Fruit fly (Drosophila melanogaster): ENCODE data around the gene mtSSB.

mtSSB gene

dm6 chr3R:16221359-16222299 lies 16.6 kb upstream of the mtSSB start (continued):
- TF ChIP-seq Mes4 (GFP tag; optimal IDR thresholded peaks at IDR 0.05) = no peak
- peak; percentile 99 for TF ChIP-seq cg (GFP tag; optimal IDR thresholded peaks at IDR 0.05)
- TF ChIP-seq sna (GFP tag; IDR thresholded peaks at IDR 0.05; ENCODE audit: partially characterized antibody) = 0 out of 2 replicates have a peak, but pooled peaks have one; percentile 16
- peak; percentile 86 for TF ChIP-seq Vsx1 (GFP tag; optimal IDR thresholded peaks at IDR 0.05)
- TF ChIP-seq Hr78 (GFP tag; optimal IDR thresholded peaks at IDR 0.05) = peak in 1 of 2 experiments; percentile 91
- peak; percentile 52 for TF ChIP-seq gcm2 (GFP tag; optimal IDR thresholded peaks at IDR 0.05)
- no peak for TF ChIP-seq CG5953 (GFP tag; IDR thresholded peaks at IDR 0.05)
- TF ChIP-seq Stat92E (GFP tag; optimal IDR thresholded peaks at IDR 0.05) = peak in 1 of 3 experiments; percentile 73
- peak; percentile 93 for TF ChIP-seq CG11723 (GFP tag; optimal IDR thresholded peaks at IDR 0.05)
- peak; percentile 52; the same call in 1 of the 2 replicates for TF ChIP-seq CG43689 (GFP tag; IDR thresholded peaks at IDR 0.05)
- TF ChIP-seq lbe (GFP tag; optimal IDR thresholded peaks at IDR 0.05) = peak; percentile 13
- TF ChIP-seq CG10543 (GFP tag; optimal IDR thresholded peaks at IDR 0.05) = peak; percentile 88
- no peak for TF ChIP-seq maf-S (GFP tag; optimal IDR thresholded peaks at IDR 0.05)
- TF ChIP-seq Hr3 (GFP tag; optimal IDR thresholded peaks at IDR 0.05) = peak; percentile 95
- TF ChIP-seq CG12744 (GFP tag; optimal IDR thresholded peaks at IDR 0.05) = no peak
- no peak for TF ChIP-seq Sry-δ (GFP tag; optimal IDR thresholded peaks at IDR 0.05)
- peak; percentile 89 for TF ChIP-seq Gug (GFP tag; IDR thresholded peaks at IDR 0.05)
- TF ChIP-seq pho (GFP tag; optimal IDR thresholded peaks at IDR 0.05) = no peak
- TF ChIP-seq NC2β (GFP tag; optimal IDR thresholded peaks at IDR 0.05) = peak; percentile 18
- TF ChIP-seq Lim3 (GFP tag; IDR thresholded peaks at IDR 0.05) = 0 out of 2 replicates have a peak, but pooled peaks have one; percentile 9
- TF ChIP-seq Hr51 (GFP tag; optimal IDR thresholded peaks at IDR 0.05) = peak; percentile 7 to 96
- TF ChIP-seq CG6813 (GFP tag; optimal IDR thresholded peaks at IDR 0.05) = peak; percentile 77
- TF ChIP-seq Fer1 (GFP tag; optimal IDR thresholded peaks at IDR 0.05) = peak; percentile 86
- 0 out of 2 replicates have a peak, but pooled peaks have one; percentile 6 for TF ChIP-seq CG11085 (GFP tag; IDR thresholded peaks at IDR 0.05)
- peak; percentile 75 for TF ChIP-seq CG17359 (tag; optimal IDR thresholded peaks at IDR 0.05)
- TF ChIP-seq CG8478 (optimal IDR thresholded peaks at IDR 0.05) = peak; percentile 94
- TF ChIP-seq gsb-n (tag; optimal IDR thresholded peaks at IDR 0.05) = peak; percentile 90
- peak; percentile 64 for TF ChIP-seq Rx (GFP tag; IDR thresholded peaks at IDR 0.05)
- TF ChIP-seq CG8089 (GFP tag; optimal IDR thresholded peaks at IDR 0.05) = no peak
- no peak for TF ChIP-seq CG12236 (GFP tag; optimal IDR thresholded peaks at IDR 0.05)
- TF ChIP-seq CG18011 (GFP tag; optimal IDR thresholded peaks at IDR 0.05) = peak; percentile 67
- peak; percentile 70 for TF ChIP-seq trem (tag; optimal IDR thresholded peaks at IDR 0.05)
- peak in 2 of 3 experiments; percentile 22 to 100 for TF ChIP-seq lola (GFP tag; optimal IDR thresholded peaks at IDR 0.05)
- TF ChIP-seq dpn (GFP tag; optimal IDR thresholded peaks at IDR 0.05) = peak; percentile 35 to 79
- no peak for TF ChIP-seq hb (GFP tag; IDR thresholded peaks at IDR 0.05; ENCODE audit: partially characterized antibody)
- peak; percentile 58 for TF ChIP-seq exex (tag; optimal IDR thresholded peaks at IDR 0.05)
- peak; percentile 94 for TF ChIP-seq CG17829 (tag; optimal IDR thresholded peaks at IDR 0.05)
- TF ChIP-seq Scr (GFP tag; IDR thresholded peaks at IDR 0.05; ENCODE audit: partially characterized antibody) = no peak
- TF ChIP-seq CG17912 (GFP tag; optimal IDR thresholded peaks at IDR 0.05) = no peak
- no peak for TF ChIP-seq CG3995 (GFP tag; optimal IDR thresholded peaks at IDR 0.05)
- TF ChIP-seq Med (GFP tag) = peak; percentile 21
- peak; percentile 65 for TF ChIP-seq Kr (GFP tag; optimal IDR thresholded peaks at IDR 0.05)
- TF ChIP-seq Hey (tag; optimal IDR thresholded peaks at IDR 0.05) = no peak
- no peak for TF ChIP-seq ato (GFP tag; IDR thresholded peaks at IDR 0.05; ENCODE audit: partially characterized antibody)
- no peak for TF ChIP-seq Neu2 (GFP tag; optimal IDR thresholded peaks at IDR 0.05; ENCODE audit: borderline replicate concordance)
- TF ChIP-seq ATbp (GFP tag; optimal IDR thresholded peaks at IDR 0.05) = peak; percentile 82
- TF ChIP-seq dm (GFP tag; optimal IDR thresholded peaks at IDR 0.05) = no peak

Measured in whole organism, embryonic.